Worm (Caenorhabditis elegans): ENCODE results near the gene C01F1.6.

DNA sequence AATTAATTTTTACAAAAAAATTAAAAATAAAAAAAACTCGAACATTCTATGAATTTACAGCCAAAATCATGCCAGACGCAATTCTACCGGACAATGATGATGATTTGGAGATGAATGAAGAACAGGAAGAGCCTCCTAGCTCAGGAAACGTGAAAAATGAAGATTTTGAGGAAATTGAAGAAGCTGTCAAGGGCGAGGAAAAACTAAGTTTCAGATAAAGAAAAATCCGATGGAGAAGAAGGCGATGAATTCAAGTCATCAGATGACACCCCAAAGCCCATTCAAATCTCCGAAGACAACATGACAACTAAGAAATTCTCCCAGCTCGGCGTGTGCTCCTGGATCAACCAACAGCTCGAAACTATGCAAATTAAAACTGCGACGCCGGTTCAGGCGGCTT is 33.8 kb upstream of the C01F1.6 start, which contains the start of gene Y52E8A.1:
- TF ChIP-seq egl-13 (tag; optimal IDR thresholded peaks at IDR 0.05) (no peak), rnt-1 (tag; optimal IDR thresholded peaks at IDR 0.05) (no peak), efl-3 (GFP tag; optimal IDR thresholded peaks at IDR 0.05) (no peak), snpc-4 (tag; optimal IDR thresholded peaks at IDR 0.05) (no peak), elt-3 (tag; optimal IDR thresholded peaks at IDR 0.05) (no peak), vab-15 (tag; optimal IDR thresholded peaks at IDR 0.05) (no peak), mdl-1 (tag; optimal IDR thresholded peaks at IDR 0.05) (no peak), ceh-82 (tag; optimal IDR thresholded peaks at IDR 0.05) (no peak), ama-1 (optimal IDR thresholded peaks at IDR 0.05) (no peak), fos-1 (tag; optimal IDR thresholded peaks at IDR 0.05) (no peak), sox-4 (tag; optimal IDR thresholded peaks at IDR 0.05) (no peak), unc-86 (tag; optimal IDR thresholded peaks at IDR 0.05) (no peak), nhr-237 (tag; optimal IDR thresholded peaks at IDR 0.05) (no peak)

Data from whole organism, L1 larva.